Fruit fly (Drosophila melanogaster) whole organism, larva: ENCODE measurements around the gene Cyp12e1.

Source experiments
- noc ChIP-seq: fragments of 200-800 bp; sonication (Bioruptor generic); optimal IDR thresholded peaks from 3 replicates; lab custom pipeline; 2019; ENCODE audit warnings: missing biosample characterization, mild to moderate bottlenecking, missing genetic modification characterization, moderate library complexity

Gene Cyp12e1

dm6 chr3R:10479439-10479838, 44.9 kb downstream of the Cyp12e1 start:
- TF ChIP-seq noc (tag; lab: Kevin White, UChicago) = no peak
